Fruit fly (Drosophila melanogaster) S2 (cell line): ENCODE measurements around the gene UQCR-14.

Source experiments
- CG8478 ChIP-seq: fragments of >200 bp; optimal IDR thresholded peaks from 2 replicates; lab custom pipeline; 2018
- CTCF ChIP-seq, 2 experiments: fragments of >200 bp; optimal IDR thresholded peaks; 2 replicates each; lab custom pipeline; 2018

DNA sequence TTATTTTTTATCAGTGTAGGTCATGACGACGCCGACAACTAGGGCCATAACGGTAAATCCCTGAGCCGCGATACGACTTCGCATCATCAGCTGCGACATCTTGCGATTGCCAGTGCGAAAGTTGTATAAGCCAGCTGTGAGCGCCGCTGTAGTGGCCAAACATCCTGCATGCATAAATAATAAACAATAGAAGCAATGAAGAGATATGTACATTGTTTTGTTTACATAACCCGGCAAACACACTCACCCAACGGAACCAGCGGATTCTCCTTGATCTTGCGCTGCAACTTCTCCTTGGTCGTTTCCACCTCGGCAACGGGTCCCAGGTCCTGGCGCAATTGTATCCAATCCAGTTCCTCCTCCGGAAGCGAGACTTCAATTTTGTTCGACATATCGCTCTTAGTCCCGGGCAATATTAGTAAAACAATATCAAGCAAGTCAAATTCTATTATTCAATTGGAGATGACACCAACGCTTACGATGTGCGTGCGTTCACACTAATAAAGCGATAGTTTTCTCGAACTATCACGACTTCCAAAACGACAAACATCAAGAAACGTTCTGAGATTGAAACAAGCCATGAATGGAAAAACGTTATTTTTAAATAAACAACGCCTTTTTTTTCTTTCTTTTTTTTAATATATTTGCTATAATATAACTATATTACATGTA, 45.6 kb downstream of the UQCR-14 start:
- no peak for TF ChIP-seq CTCF (optimal IDR thresholded peaks at IDR 0.05; lab: Kevin White, UChicago)
- no peak for TF ChIP-seq CG8478 (lab: Kevin White, UChicago)
